Worm (Caenorhabditis elegans): Measurements from ENCODE around the gene his-41.
A peak's percentile ranks its signal among the peaks of the same experiment; 100 is the strongest.

his-41 gene

DNA sequence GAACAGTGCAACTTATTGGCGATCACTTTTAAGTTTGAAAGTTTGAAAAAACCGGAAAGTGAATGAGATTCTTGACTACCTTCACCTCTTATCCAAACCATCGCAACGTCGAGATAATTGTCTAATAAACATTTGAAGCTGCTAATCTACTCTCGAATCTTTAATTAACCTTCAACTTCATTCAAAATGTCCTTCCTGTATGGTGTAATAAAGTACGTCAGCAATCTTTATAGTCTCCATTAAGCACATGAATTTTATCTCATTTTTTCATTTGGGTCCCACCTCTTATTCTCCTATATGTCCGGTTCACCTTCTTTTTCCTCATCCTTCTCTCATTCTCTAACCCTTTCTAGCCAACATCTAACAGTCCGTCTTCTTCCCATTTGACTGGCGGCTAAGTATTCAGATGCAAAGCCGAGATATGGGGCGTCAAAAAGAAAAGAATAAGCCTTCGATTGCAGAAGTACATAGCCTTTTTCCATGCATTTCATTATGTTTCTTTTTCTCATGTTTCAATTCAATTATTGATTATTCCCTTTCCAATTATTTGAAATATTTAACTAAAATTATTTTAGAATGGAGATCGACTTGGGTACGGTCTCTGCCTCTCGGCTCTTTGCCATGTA, 44.4 kb upstream of the his-41 start, which contains the start of gene swt-5:
swt-5 (plus strand) TSS at position 576 of the 626 bp plus-strand sequence.
- TF ChIP-seq pag-3 (tag; optimal IDR thresholded peaks at IDR 0.05; ENCODE audit: borderline replicate concordance) (no peak), syd-9 (tag; optimal IDR thresholded peaks at IDR 0.05) (no peak), rnt-1 (tag; optimal IDR thresholded peaks at IDR 0.05) (no peak), ceh-9 (tag; optimal IDR thresholded peaks at IDR 0.05) (no peak), tbx-7 (tag; optimal IDR thresholded peaks at IDR 0.05) (no peak), hlh-30 (tag; optimal IDR thresholded peaks at IDR 0.05; ENCODE audit: insufficient read depth) (no peak), ztf-16 (tag; optimal IDR thresholded peaks at IDR 0.05) (no peak), ceh-19 (GFP tag; optimal IDR thresholded peaks at IDR 0.05) (no peak), sox-4 (tag; optimal IDR thresholded peaks at IDR 0.05) (no peak), elt-2 (tag; optimal IDR thresholded peaks at IDR 0.05) (no peak), unc-86 (tag; optimal IDR thresholded peaks at IDR 0.05) (no peak), ceh-34 (tag; optimal IDR thresholded peaks at IDR 0.05) (no peak), pax-1 (tag; optimal IDR thresholded peaks at IDR 0.05) (no peak), elt-4 (tag; optimal IDR thresholded peaks at IDR 0.05) (no peak), madf-2 (tag; optimal IDR thresholded peaks at IDR 0.05) (no peak), pqm-1 (tag; optimal IDR thresholded peaks at IDR 0.05) (no peak)

DNA sequence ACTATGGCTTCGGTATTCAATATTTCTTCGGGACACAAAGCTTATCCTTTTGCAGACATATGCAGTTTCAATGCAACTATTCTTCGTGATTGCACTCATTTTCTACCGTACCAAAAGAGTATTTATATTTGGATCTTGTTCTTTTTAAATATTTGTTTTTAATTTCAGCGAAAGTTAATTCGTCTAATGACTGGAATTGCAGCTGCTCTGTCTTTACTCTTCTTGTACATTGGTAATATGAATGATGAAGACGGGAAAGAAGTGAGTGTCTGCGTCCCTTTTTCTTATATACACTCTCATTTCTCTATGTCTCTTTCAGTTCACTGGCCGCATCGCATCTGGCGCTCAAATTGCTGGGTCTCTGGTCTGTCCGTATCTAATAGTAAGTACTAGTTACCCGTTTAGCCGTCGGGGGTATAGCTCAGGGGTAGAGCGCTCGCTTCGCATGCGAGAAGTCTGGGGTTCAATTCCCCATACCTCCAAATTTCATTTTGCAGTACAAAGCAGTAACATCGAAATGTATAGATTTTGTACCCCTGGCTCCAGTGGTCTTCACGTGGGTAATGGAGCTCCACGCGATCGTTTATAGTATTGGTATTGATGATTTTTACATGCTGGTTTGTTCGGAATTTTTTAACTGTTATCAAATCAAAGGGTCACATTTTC, 42.1 kb upstream of the his-41 start:
- TF ChIP-seq pqm-1 (tag; optimal IDR thresholded peaks at IDR 0.05) (peak; percentile 45), unc-86 (tag; optimal IDR thresholded peaks at IDR 0.05) (peak; percentile 88), sdc-2 (tag; optimal IDR thresholded peaks at IDR 0.05) (peak; percentile 78), lim-6 (tag; optimal IDR thresholded peaks at IDR 0.05) (no peak), ceh-2 (tag; optimal IDR thresholded peaks at IDR 0.05) (peak; percentile 77), pag-3 (tag; optimal IDR thresholded peaks at IDR 0.05; ENCODE audit: borderline replicate concordance) (peak; percentile 11), eyg-1 (tag; optimal IDR thresholded peaks at IDR 0.05) (peak; percentile 88), ets-4 (tag; optimal IDR thresholded peaks at IDR 0.05) (peak; percentile 8), ceh-30 (tag; optimal IDR thresholded peaks at IDR 0.05) (no peak), unc-55 (GFP tag; optimal IDR thresholded peaks at IDR 0.05) (no peak), ceh-6 (GFP tag; optimal IDR thresholded peaks at IDR 0.05) (peak; percentile 93), ztf-16 (tag; optimal IDR thresholded peaks at IDR 0.05) (peak; percentile 87), ama-1 (optimal IDR thresholded peaks at IDR 0.05) (no peak), unc-42 (tag; optimal IDR thresholded peaks at IDR 0.05) (peak; percentile 84), odd-2 (tag; optimal IDR thresholded peaks at IDR 0.05) (peak; percentile 39), tbx-7 (tag; optimal IDR thresholded peaks at IDR 0.05) (peak; percentile 41), sox-2 (GFP tag; IDR thresholded peaks at IDR 0.05) (peak; percentile 84), K09A11.1 (tag; optimal IDR thresholded peaks at IDR 0.05; ENCODE audit: insufficient read depth) (peak; percentile 71), dmd-4 (tag; optimal IDR thresholded peaks at IDR 0.05; ENCODE audit: borderline replicate concordance) (peak; percentile 59), nhr-232 (tag; optimal IDR thresholded peaks at IDR 0.05) (peak; percentile 82), K02D7.2 (tag; optimal IDR thresholded peaks at IDR 0.05) (peak; percentile 85), hlh-6 (tag; optimal IDR thresholded peaks at IDR 0.05) (peak; percentile 94), fkh-10 (GFP tag; optimal IDR thresholded peaks at IDR 0.05) (peak; percentile 62), ref-2 (tag; optimal IDR thresholded peaks at IDR 0.05) (peak; percentile 78), C38D4.7 (GFP tag; optimal IDR thresholded peaks at IDR 0.05) (peak; percentile 83), pat-9 (tag; optimal IDR thresholded peaks at IDR 0.05) (peak; percentile 90), gmeb-2 (tag; optimal IDR thresholded peaks at IDR 0.05) (peak; percentile 92), ceh-34 (tag; optimal IDR thresholded peaks at IDR 0.05) (peak; percentile 92), hlh-8 (tag; optimal IDR thresholded peaks at IDR 0.05) (peak; percentile 59), pros-1 (tag; optimal IDR thresholded peaks at IDR 0.05) (peak; percentile 15), ceh-48 (tag; optimal IDR thresholded peaks at IDR 0.05) (peak; percentile 78), pha-2 (tag; optimal IDR thresholded peaks at IDR 0.05) (peak; percentile 92), rnt-1 (tag; optimal IDR thresholded peaks at IDR 0.05) (peak; percentile 66), npax-4 (tag; optimal IDR thresholded peaks at IDR 0.05) (peak; percentile 76), T23F11.4 (GFP tag; optimal IDR thresholded peaks at IDR 0.05) (peak; percentile 90), pha-4 (tag; optimal IDR thresholded peaks at IDR 0.05) (no peak), hlh-13 (GFP tag; optimal IDR thresholded peaks at IDR 0.05) (peak; percentile 90), Y22D7AL.16 (tag; optimal IDR thresholded peaks at IDR 0.05) (peak; percentile 76), nfya-1 (tag; optimal IDR thresholded peaks at IDR 0.05) (peak; percentile 59), ceh-19 (GFP tag; optimal IDR thresholded peaks at IDR 0.05) (peak; percentile 90)

All from whole organism, late embryonic.